Worm (Caenorhabditis elegans) whole organism, L4 larva: Measurements from ENCODE around the gene H20E11.3.

Experiments
- aha-1 ChIP-seq: fragments of 150-350 bp; peaks from one replicate; lab custom pipeline; 2014; ENCODE audit warnings: missing biosample characterization, missing genetic modification characterization
- aly-2 ChIP-seq: sonication (generic microtip); optimal IDR thresholded peaks from 2 replicates; lab custom pipeline; 2018; ENCODE audit warnings: missing biosample characterization, missing genetic modification characterization
- ama-1 ChIP-seq: fragments of 150-350 bp; optimal IDR thresholded peaks from 2 replicates; lab custom pipeline; 2014; ENCODE audit warnings: inconsistent platforms, mixed read lengths
- attf-4 ChIP-seq: sonication (generic microtip); optimal IDR thresholded peaks from 3 replicates; lab custom pipeline; 2017; ENCODE audit warnings: missing biosample characterization, missing genetic modification characterization
- ceh-82 ChIP-seq: sonication (generic microtip); optimal IDR thresholded peaks from 2 replicates; lab custom pipeline; 2017; ENCODE audit warnings: missing biosample characterization, missing genetic modification characterization
- nhr-111 ChIP-seq: fragments of 200-800 bp; sonication (Bioruptor generic); optimal IDR thresholded peaks from 2 replicates; lab custom pipeline; 2018; ENCODE audit warnings: mild to moderate bottlenecking, missing genetic modification characterization, missing compliant biosample characterization
- nhr-42 ChIP-seq: fragments of 200-800 bp; sonication (Bioruptor generic); IDR thresholded peaks from 2 replicates; pipeline ENCODE4 v1.3.6; 2022; ENCODE audit warnings: missing genetic modification characterization, missing compliant biosample characterization
- pha-4 ChIP-seq, 2 experiments: fragments of 150-350 bp in 1 of 2; fragments of 200-800 bp in 1 of 2; sonication (Bioruptor generic) in 1 of 2; IDR thresholded peaks in 1 of 2; optimal IDR thresholded peaks in 1 of 2; 2 replicates each; pipeline versions ENCODE4 v1.3.6 to Lab custom; 2014 to 2022; ENCODE audit warnings: missing genetic modification characterization in 2 of 2, missing genetic modification reagents in 2 of 2, missing biosample characterization in 1 of 2, missing compliant biosample characterization in 1 of 2
- unc-62 ChIP-seq, 3 experiments: fragments of 150-350 bp in 1 of 3; sonication (generic microtip); optimal IDR thresholded peaks in 2 of 3; peaks in 1 of 3; 1 replicate in 1 of 3; 2 replicates in 2 of 3; lab custom pipeline; 2014 to 2017; ENCODE audit warnings: missing biosample characterization in 3 of 3, missing genetic modification characterization in 3 of 3, missing genetic modification reagents in 3 of 3, missing genotype in 1 of 3
- zfp-2 ChIP-seq: sonication (generic microtip); optimal IDR thresholded peaks from 2 replicates; lab custom pipeline; 2016; ENCODE audit warnings: mild to moderate bottlenecking, missing genetic modification characterization, missing compliant biosample characterization

DNA sequence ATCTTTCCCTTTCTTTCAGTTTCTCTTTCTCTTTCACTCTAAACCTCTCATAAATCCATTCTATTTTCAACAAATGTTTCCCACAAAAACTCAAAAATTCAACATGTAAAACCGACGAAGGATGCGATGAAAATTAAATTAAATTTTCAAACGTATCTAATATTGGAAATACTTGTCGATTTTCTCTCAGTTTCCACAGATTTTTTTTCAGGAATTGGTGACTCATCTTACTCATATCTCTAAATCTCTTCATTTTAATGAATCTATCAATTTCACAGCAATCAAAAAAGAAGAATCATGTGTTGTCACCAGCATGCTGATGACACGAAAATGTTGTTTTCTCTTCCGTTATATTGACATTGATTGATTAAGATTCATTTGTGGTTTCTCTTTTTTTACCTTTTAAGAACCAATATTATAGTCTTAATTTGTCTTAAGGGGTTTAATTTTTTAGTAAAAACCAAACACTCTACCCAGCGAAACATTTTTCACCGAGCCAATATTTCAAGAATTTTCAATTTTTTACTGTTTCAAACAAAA lies 20.7 kb upstream of the H20E11.3 start:
- TF ChIP-seq aha-1 (tag; lab: Kevin White, UChicago) (no peak), nhr-111 (no peak), zfp-2 (tag; lab: Kevin White, UChicago) (no peak), ama-1 (lab: Kevin White, UChicago) (no peak), pha-4 (GFP tag; IDR thresholded peaks at IDR 0.05; lab: Robert Waterston, UW) (no peak), pha-4 (tag; optimal IDR thresholded peaks at IDR 0.05; lab: Kevin White, UChicago) (no peak), aly-2 (tag; lab: Kevin White, UChicago) (no peak), unc-62 (GFP tag; optimal IDR thresholded peaks at IDR 0.05 in 1 of 2; lab: Kevin White, UChicago) (no peak), unc-62 (tag; optimal IDR thresholded peaks at IDR 0.05; lab: Kevin White, UChicago) (no peak), nhr-42 (GFP tag; lab: Robert Waterston, UW) (no peak), attf-4 (tag; lab: Kevin White, UChicago) (no peak), ceh-82 (no peak)
